Worm (Caenorhabditis elegans): Measurements from ENCODE around the gene nhr-66.

- TF ChIP-seq ama-1 (optimal IDR thresholded peaks at IDR 0.05): no peak
- TF ChIP-seq sox-4 (tag; optimal IDR thresholded peaks at IDR 0.05): no peak
- TF ChIP-seq hlh-30 (tag; optimal IDR thresholded peaks at IDR 0.05; ENCODE audit: insufficient read depth): no peak
- TF ChIP-seq ceh-24 (tag; optimal IDR thresholded peaks at IDR 0.05): no peak
Observed at ce11 chrIV:8211747-8212146, 24.7 kb downstream of the nhr-66 start, which contains the start of gene C07G1.7.

Measured in whole organism, late embryonic.